Worm (Caenorhabditis elegans) whole organism, mixed stage, embryonic: ENCODE data around the gene Y48C3A.20.

Experiments used
- ces-1 ChIP-seq: fragments of 150-350 bp; optimal IDR thresholded peaks from 2 replicates; lab custom pipeline; 2014; ENCODE audit warnings: missing biosample characterization, missing genetic modification reagents, missing genetic modification characterization
- elt-1 ChIP-seq: sonication (generic microtip); optimal IDR thresholded peaks from 2 replicates; lab custom pipeline; 2017; ENCODE audit warnings: missing genetic modification characterization, mild to moderate bottlenecking, missing compliant biosample characterization, antibody characterized with exemption, moderate library complexity, borderline replicate concordance; ENCODE audit not compliant: insufficient read depth
- elt-3 ChIP-seq: fragments of 150-350 bp; optimal IDR thresholded peaks from 2 replicates; lab custom pipeline; 2014; ENCODE audit warnings: missing biosample characterization, missing genetic modification characterization
- mab-5 ChIP-seq: fragments of 150-350 bp; optimal IDR thresholded peaks from 2 replicates; lab custom pipeline; 2014; ENCODE audit warnings: missing biosample characterization, missing genetic modification characterization
- nhr-12 ChIP-seq: fragments of 150-350 bp; optimal IDR thresholded peaks from 2 replicates; lab custom pipeline; 2014; ENCODE audit warnings: missing biosample characterization, missing genetic modification characterization
- nhr-28 ChIP-seq: fragments of 150-350 bp; optimal IDR thresholded peaks from 2 replicates; lab custom pipeline; 2014; ENCODE audit warnings: missing biosample characterization, missing genetic modification characterization
- nhr-76 ChIP-seq: sonication (generic microtip); optimal IDR thresholded peaks from 2 replicates; lab custom pipeline; 2017; ENCODE audit warnings: missing biosample characterization, missing genetic modification characterization
- snpc-4 ChIP-seq: fragments of 150-350 bp; optimal IDR thresholded peaks from 2 replicates; lab custom pipeline; 2014; ENCODE audit warnings: missing biosample characterization, missing genetic modification characterization
- sptf-1 ChIP-seq: sonication (generic microtip); optimal IDR thresholded peaks from 2 replicates; lab custom pipeline; 2017; ENCODE audit warnings: mild to moderate bottlenecking, missing genetic modification characterization, moderate library complexity, missing compliant biosample characterization
- tbx-8 ChIP-seq: fragments of 200-800 bp; sonication (Bioruptor generic); optimal IDR thresholded peaks from 2 replicates; lab custom pipeline; 2018; ENCODE audit warnings: mild to moderate bottlenecking, missing genetic modification characterization, moderate library complexity, missing compliant biosample characterization
- unc-39 ChIP-seq: fragments of 150-350 bp; optimal IDR thresholded peaks from 2 replicates; lab custom pipeline; 2014; ENCODE audit warnings: missing biosample characterization, missing genetic modification characterization
- ztf-11 ChIP-seq: fragments of 150-350 bp; optimal IDR thresholded peaks from 2 replicates; lab custom pipeline; 2014; ENCODE audit warnings: missing biosample characterization, missing genetic modification characterization

DNA sequence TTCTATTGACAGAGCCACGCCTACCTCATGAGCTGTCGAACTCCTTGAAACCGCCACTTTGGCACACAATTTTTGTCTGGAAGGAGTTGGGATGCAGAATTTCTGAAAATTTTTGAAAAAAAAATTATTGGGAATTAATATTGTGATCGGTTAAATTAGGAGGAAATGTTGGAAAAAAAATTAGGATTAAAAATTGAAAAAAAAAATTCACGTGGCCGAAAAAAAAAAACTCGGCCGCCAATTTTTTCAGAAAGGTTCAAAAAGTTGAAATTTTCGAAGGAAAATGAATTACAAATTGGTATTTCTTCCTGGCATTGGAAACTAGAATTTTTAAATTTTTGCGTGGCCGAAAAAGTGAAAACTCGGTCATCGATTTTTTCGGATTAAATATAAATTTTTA, 13.3 kb upstream of the Y48C3A.20 start, which contains the start of gene dmsr-3:
- no peak for TF ChIP-seq elt-3 (tag; lab: Kevin White, UChicago)
- no peak for TF ChIP-seq mab-5 (tag; lab: Kevin White, UChicago)
- TF ChIP-seq nhr-28 (tag; lab: Kevin White, UChicago) = no peak
- no peak for TF ChIP-seq unc-39 (tag; lab: Kevin White, UChicago)
- no peak for TF ChIP-seq nhr-12
- TF ChIP-seq nhr-76 (tag; lab: Kevin White, UChicago) = no peak
- TF ChIP-seq elt-1 (tag; lab: Kevin White, UChicago) = no peak
- no peak for TF ChIP-seq ces-1 (GFP tag; lab: Kevin White, UChicago)
- no peak for TF ChIP-seq ztf-11 (tag; lab: Kevin White, UChicago)
- TF ChIP-seq snpc-4 (tag; lab: Kevin White, UChicago) = no peak
- TF ChIP-seq sptf-1 = no peak
- no peak for TF ChIP-seq tbx-8
